Fruit fly (Drosophila melanogaster): ENCODE measurements around the gene CG31221.
A peak's percentile ranks its signal among the peaks of the same experiment; 100 is the strongest.

Gene CG31221

DNA sequence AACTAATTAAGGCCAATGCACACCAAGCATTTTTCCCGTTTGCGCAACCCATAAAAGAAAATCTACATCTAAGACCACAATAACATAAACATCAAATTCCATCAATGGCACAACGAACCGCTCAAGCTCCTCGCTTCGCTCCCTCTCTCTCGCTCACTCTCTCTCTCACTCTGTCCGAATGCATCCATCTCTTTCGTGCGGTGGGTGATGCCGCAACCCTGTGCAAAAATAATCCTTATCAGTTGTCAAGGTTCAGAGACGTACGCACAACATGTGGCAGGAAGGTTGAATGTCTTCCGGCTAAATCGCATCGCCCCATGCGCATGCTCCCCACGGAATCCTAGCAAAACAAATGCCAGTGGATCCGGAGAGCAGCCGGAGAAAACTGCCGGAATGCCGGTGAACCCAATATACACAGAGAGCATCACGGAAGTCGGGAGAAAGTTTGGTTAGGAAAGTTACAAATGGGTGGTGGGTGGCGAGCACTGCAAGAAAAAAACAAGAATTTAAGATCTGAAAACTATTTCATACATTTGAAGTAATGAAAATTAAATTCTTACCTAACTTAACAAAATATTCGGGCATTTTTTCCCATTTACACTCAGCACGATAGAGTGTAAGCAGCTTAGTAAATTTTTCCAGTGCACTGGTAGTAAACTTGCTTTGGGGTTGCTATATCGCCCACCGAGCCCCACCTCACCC is 86.3 kb downstream of the CG31221 start (continued):
- TF ChIP-seq CG1792 (GFP tag; optimal IDR thresholded peaks at IDR 0.05), result peak; percentile 88
- TF ChIP-seq CG34376 (GFP tag; optimal IDR thresholded peaks at IDR 0.05), result peak; percentile 94
- TF ChIP-seq shn (GFP tag; optimal IDR thresholded peaks at IDR 0.05), result peak; percentile 80
- TF ChIP-seq Kr (GFP tag; optimal IDR thresholded peaks at IDR 0.05), result no peak
- peak; percentile 98 for TF ChIP-seq nerfin-1 (tag; optimal IDR thresholded peaks at IDR 0.05)
- TF ChIP-seq HmgD (GFP tag; optimal IDR thresholded peaks at IDR 0.05), result peak; percentile 67
- TF ChIP-seq crc (GFP tag; optimal IDR thresholded peaks at IDR 0.05), result peak; percentile 84
- peak; percentile 49 for TF ChIP-seq CG1647 (GFP tag; optimal IDR thresholded peaks at IDR 0.05)
- peak; percentile 22 for TF ChIP-seq CTCF (GFP tag; optimal IDR thresholded peaks at IDR 0.05)
- peak; percentile 95 for TF ChIP-seq org-1 (GFP tag; optimal IDR thresholded peaks at IDR 0.05)
- peak; percentile 85 for TF ChIP-seq croc (GFP tag; conservative IDR thresholded peaks at IDR 0.05)
- TF ChIP-seq jumu (GFP tag; optimal IDR thresholded peaks at IDR 0.05), result peak; percentile 84
- TF ChIP-seq CG11456 (GFP tag; IDR thresholded peaks at IDR 0.05), result peak; percentile 93
- peak; percentile 87 for TF ChIP-seq CG17568 (GFP tag; optimal IDR thresholded peaks at IDR 0.05)
- TF ChIP-seq CG31441 (GFP tag; IDR thresholded peaks at IDR 0.05), result peak; percentile 92
- TF ChIP-seq gsb (GFP tag; IDR thresholded peaks at IDR 0.05), result peak; percentile 90
- peak; percentile 71 for TF ChIP-seq zen (tag; optimal IDR thresholded peaks at IDR 0.05)
- TF ChIP-seq CG15269 (tag; optimal IDR thresholded peaks at IDR 0.05), result peak; percentile 95
- peak; percentile 17 to 60 for TF ChIP-seq Trl (optimal IDR thresholded peaks at IDR 0.05)
- peak; percentile 78 for TF ChIP-seq Trl (GFP tag; optimal IDR thresholded peaks at IDR 0.05)
- peak; percentile 88 for TF ChIP-seq tx (GFP tag; optimal IDR thresholded peaks at IDR 0.05)
- peak; percentile 95 for TF ChIP-seq Gug (GFP tag; IDR thresholded peaks at IDR 0.05)
- peak; percentile 98 for TF ChIP-seq Fer1 (GFP tag; optimal IDR thresholded peaks at IDR 0.05)
- TF ChIP-seq Bdp1 (GFP tag; optimal IDR thresholded peaks at IDR 0.05), result peak; percentile 72
- TF ChIP-seq NK7.1 (GFP tag; optimal IDR thresholded peaks at IDR 0.05), result peak; percentile 72
- peak; percentile 80 for TF ChIP-seq gsb-n (tag; optimal IDR thresholded peaks at IDR 0.05)
- peak; percentile 91 for TF ChIP-seq CG6765 (GFP tag; optimal IDR thresholded peaks at IDR 0.05)
- TF ChIP-seq Stat92E (GFP tag; optimal IDR thresholded peaks at IDR 0.05), result no peak
- peak; percentile 82 for TF ChIP-seq dati (GFP tag; IDR thresholded peaks at IDR 0.05)
- TF ChIP-seq Atf3 (GFP tag; optimal IDR thresholded peaks at IDR 0.05), result peak; percentile 71
- TF ChIP-seq CG31365 (tag; optimal IDR thresholded peaks at IDR 0.05), result peak; percentile 89
- peak; percentile 97 for TF ChIP-seq Meics (GFP tag; optimal IDR thresholded peaks at IDR 0.05)
- TF ChIP-seq CG17829 (tag; optimal IDR thresholded peaks at IDR 0.05), result peak; percentile 86
- TF ChIP-seq CG31224 (GFP tag; IDR thresholded peaks at IDR 0.05), result peak; percentile 91
- peak; percentile 89 for TF ChIP-seq peb (GFP tag; IDR thresholded peaks at IDR 0.05)
- TF ChIP-seq Spps (tag; optimal IDR thresholded peaks at IDR 0.05), result peak; percentile 61
- TF ChIP-seq CG12155 (GFP tag; optimal IDR thresholded peaks at IDR 0.05), result peak; percentile 89
- peak; percentile 95 for TF ChIP-seq NfI (GFP tag; optimal IDR thresholded peaks at IDR 0.05)
- peak; percentile 97 for TF ChIP-seq CG14014 (GFP tag; IDR thresholded peaks at IDR 0.05)
- peak; percentile 79 for TF ChIP-seq CG13624 (GFP tag; optimal IDR thresholded peaks at IDR 0.05)
- peak; percentile 77 for TF ChIP-seq CG18476 (GFP tag; optimal IDR thresholded peaks at IDR 0.05)
- TF ChIP-seq Gsc (GFP tag; IDR thresholded peaks at IDR 0.05), result peak; percentile 72
- no peak for TF ChIP-seq prd (optimal IDR thresholded peaks at IDR 0.05)
- TF ChIP-seq prd (GFP tag; IDR thresholded peaks at IDR 0.05), result peak; percentile 95
- TF ChIP-seq CkIIα-i1 (GFP tag; IDR thresholded peaks at IDR 0.05), result peak; percentile 70
- peak; percentile 84 for TF ChIP-seq CG8388 (GFP tag; optimal IDR thresholded peaks at IDR 0.05)
- TF ChIP-seq CG7963 (GFP tag; IDR thresholded peaks at IDR 0.05; ENCODE audit: partially characterized antibody), result no peak
- peak; percentile 80 for TF ChIP-seq CG11398 (GFP tag; optimal IDR thresholded peaks at IDR 0.05)
- peak; percentile 90 for TF ChIP-seq dimm (GFP tag; IDR thresholded peaks at IDR 0.05)
- TF ChIP-seq B-H1 (GFP tag; IDR thresholded peaks at IDR 0.05), result peak; percentile 93
- TF ChIP-seq CG9797 (GFP tag; optimal IDR thresholded peaks at IDR 0.05), result no peak
- peak; percentile 80 for TF ChIP-seq chn (GFP tag; optimal IDR thresholded peaks at IDR 0.05)

All from whole organism, embryonic.